Worm (Caenorhabditis elegans) whole organism, young adult: ENCODE data around the gene crn-2.
"Not testable (repeated sequence)": the region's sequence is repeated elsewhere in the genome, so short reads cannot be mapped to it uniquely, and the experiment has no call there.

Source experiments
- F23B12.7 ChIP-seq: sonication (generic microtip); optimal IDR thresholded peaks from 2 replicates; lab custom pipeline; 2017; ENCODE audit warnings: missing genetic modification characterization, mild to moderate bottlenecking, missing compliant biosample characterization, antibody characterized with exemption, moderate library complexity; ENCODE audit not compliant: insufficient read depth
- die-1 ChIP-seq: sonication (generic microtip); optimal IDR thresholded peaks from 2 replicates; lab custom pipeline; 2016; ENCODE audit warnings: missing genotype, mild to moderate bottlenecking, missing genetic modification characterization, missing compliant biosample characterization
- pha-4 ChIP-seq: fragments of 150-350 bp; sonication (generic microtip); optimal IDR thresholded peaks from 2 replicates; lab custom pipeline; 2014; ENCODE audit warnings: missing biosample characterization, missing genetic modification reagents, missing genetic modification characterization
- sptf-2 ChIP-seq: fragments of 200-800 bp; sonication (Bioruptor generic); optimal IDR thresholded peaks from 2 replicates; lab custom pipeline; 2018; ENCODE audit warnings: mild to moderate bottlenecking, missing genetic modification characterization, missing compliant biosample characterization

DNA sequence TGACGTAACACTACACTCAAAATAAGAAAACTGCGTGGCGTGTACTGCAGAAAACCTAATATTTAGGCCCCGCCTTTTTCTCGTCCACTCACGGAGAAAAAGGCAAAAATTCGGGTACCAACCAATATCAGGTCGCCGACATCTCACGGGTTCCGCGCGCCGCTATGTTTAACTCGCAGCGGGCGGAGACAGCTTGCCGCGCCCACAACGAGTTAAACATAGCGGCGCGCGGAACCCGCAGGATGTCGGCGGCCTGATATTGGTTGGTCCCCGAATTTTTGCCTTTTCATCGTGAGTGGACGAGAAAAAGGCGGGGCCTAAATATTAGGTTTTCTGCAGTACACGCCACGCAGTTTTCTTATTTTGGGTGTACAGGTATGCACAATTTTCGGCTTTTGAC lies 8.0 kb downstream of the crn-2 start:
- TF ChIP-seq sptf-2 (GFP tag; lab: Kevin White, UChicago); pha-4 (tag; lab: Kevin White, UChicago); die-1 (tag; lab: Kevin White, UChicago); F23B12.7: not testable (repeated sequence)
